Worm (Caenorhabditis elegans): ENCODE results near the gene F53A2.1.

F53A2.1 gene

ce11 chrIII:13275784-13276183, 48.9 kb downstream of the F53A2.1 start (continued):
- TF ChIP-seq cebp-1 (GFP tag; IDR thresholded peaks at IDR 0.05) (no peak), cebp-1 (tag; optimal IDR thresholded peaks at IDR 0.05) (peak; percentile 70), pbrm-1 (GFP tag; IDR thresholded peaks at IDR 0.05) (peak; percentile 29; the same call in 1 of the 2 replicates), F57C9.4 (tag; optimal IDR thresholded peaks at IDR 0.05) (no peak), B0261.1 (tag; optimal IDR thresholded peaks at IDR 0.05) (no peak), dpff-1 (tag; optimal IDR thresholded peaks at IDR 0.05) (no peak), lin-26 (GFP tag; IDR thresholded peaks at IDR 0.05) (0 out of 2 replicates have a peak, but pooled peaks have one; percentile 29), ztf-22 (GFP tag; optimal IDR thresholded peaks at IDR 0.05) (no peak), hmg-1.2 (GFP tag; IDR thresholded peaks at IDR 0.05) (peak; percentile 67; the same call in 1 of the 2 replicates), bed-2 (GFP tag; IDR thresholded peaks at IDR 0.05) (no peak), ama-1 (optimal IDR thresholded peaks at IDR 0.05) (no peak), ama-1 (GFP tag; optimal IDR thresholded peaks at IDR 0.05) (no peak), die-1 (tag; optimal IDR thresholded peaks at IDR 0.05) (no peak), hrde-1 (tag; optimal IDR thresholded peaks at IDR 0.05; ENCODE audit: borderline replicate concordance) (no peak), nfya-1 (tag; optimal IDR thresholded peaks at IDR 0.05; ENCODE audit: borderline replicate concordance, insufficient read depth) (no peak), egl-44 (GFP tag; IDR thresholded peaks at IDR 0.05) (no peak), lin-40 (tag; optimal IDR thresholded peaks at IDR 0.05) (peak; percentile 62)

- no peak for TF ChIP-seq nhr-120 (GFP tag; IDR thresholded peaks at IDR 0.05)
- no peak for TF ChIP-seq hsf-1 (GFP tag; IDR thresholded peaks at IDR 0.05)
- TF ChIP-seq ets-4 (GFP tag; optimal IDR thresholded peaks at IDR 0.05), result no peak
- TF ChIP-seq sea-2 (GFP tag; IDR thresholded peaks at IDR 0.05), result no peak
- no peak for TF ChIP-seq tbp1 (GFP tag; optimal IDR thresholded peaks at IDR 0.05)
- TF ChIP-seq mel-28 (tag; optimal IDR thresholded peaks at IDR 0.05; ENCODE audit: borderline replicate concordance), result no peak
- TF ChIP-seq B0261.1 (tag; optimal IDR thresholded peaks at IDR 0.05), result no peak
- no peak for TF ChIP-seq F39B2.1 (GFP tag; IDR thresholded peaks at IDR 0.05)
- no peak for TF ChIP-seq madf-10 (tag; optimal IDR thresholded peaks at IDR 0.05)
- no peak for TF ChIP-seq B0035.1 (tag; optimal IDR thresholded peaks at IDR 0.05)
- TF ChIP-seq ceh-100 (GFP tag; IDR thresholded peaks at IDR 0.05), result no peak
- no peak for TF ChIP-seq sptf-2 (GFP tag; optimal IDR thresholded peaks at IDR 0.05)
- TF ChIP-seq fkh-3 (tag; optimal IDR thresholded peaks at IDR 0.05), result no peak
Observed at ce11 chrIII:13272788-13273187, 51.9 kb downstream of the F53A2.1 start.

ce11 chrIII:13272227-13272626, 52.4 kb downstream of the F53A2.1 start:
- TF ChIP-seq pbrm-1 (GFP tag; IDR thresholded peaks at IDR 0.05), result no peak
- TF ChIP-seq ZK185.1 (tag; optimal IDR thresholded peaks at IDR 0.05; ENCODE audit: poor library complexity, severe bottlenecking), result no peak
- no peak for TF ChIP-seq ztf-18 (tag; optimal IDR thresholded peaks at IDR 0.05)
- no peak for TF ChIP-seq nhr-80 (tag; optimal IDR thresholded peaks at IDR 0.05)
- TF ChIP-seq gei-17 (GFP tag; optimal IDR thresholded peaks at IDR 0.05), result no peak
- TF ChIP-seq Y53F4B.3 (GFP tag; IDR thresholded peaks at IDR 0.05), result no peak
- TF ChIP-seq lsy-27 (tag; optimal IDR thresholded peaks at IDR 0.05; ENCODE audit: borderline replicate concordance, insufficient read depth), result no peak
- TF ChIP-seq egl-44 (GFP tag; IDR thresholded peaks at IDR 0.05), result no peak
- no peak for TF ChIP-seq dpl-1 (GFP tag; optimal IDR thresholded peaks at IDR 0.05)
- TF ChIP-seq athp-1 (tag; optimal IDR thresholded peaks at IDR 0.05), result no peak
- TF ChIP-seq dox-1 (GFP tag; IDR thresholded peaks at IDR 0.05), result no peak
- no peak for TF ChIP-seq cebp-1 (GFP tag; IDR thresholded peaks at IDR 0.05)
- no peak for TF ChIP-seq cebp-1 (tag; optimal IDR thresholded peaks at IDR 0.05)
- no peak for TF ChIP-seq repo-1 (tag; optimal IDR thresholded peaks at IDR 0.05)
- TF ChIP-seq chd-7 (tag; optimal IDR thresholded peaks at IDR 0.05), result no peak
